Worm (Caenorhabditis elegans): ENCODE results near the gene F46E10.3.

F46E10.3 gene

ce11 chrV:6541875-6542274, 23.8 kb downstream of the F46E10.3 start:
- no peak for TF ChIP-seq unc-62 (GFP tag; optimal IDR thresholded peaks at IDR 0.05)

- TF ChIP-seq unc-62 (GFP tag; optimal IDR thresholded peaks at IDR 0.05): no peak
These were observed 26.9 kb downstream of the F46E10.3 start for ce11 chrV:6544999-6545398.

- no peak for TF ChIP-seq unc-62 (GFP tag; optimal IDR thresholded peaks at IDR 0.05)
These were observed 28.5 kb downstream of the F46E10.3 start, which contains the start of gene dre-1 for ce11 chrV:6546450-6547171. Gene dre-1 (minus strand): TSS chrV:6546500.

ce11 chrV:6548309-6548708, 30.2 kb downstream of the F46E10.3 start:
- no peak for TF ChIP-seq unc-62 (GFP tag; optimal IDR thresholded peaks at IDR 0.05)

- TF ChIP-seq unc-62 (GFP tag; optimal IDR thresholded peaks at IDR 0.05): no peak
These were observed 31.1 kb downstream of the F46E10.3 start, which contains the start of gene K04A8.20 for ce11 chrV:6549148-6549547. Gene K04A8.20 (plus strand): TSS chrV:6549448.

- TF ChIP-seq unc-62 (GFP tag; optimal IDR thresholded peaks at IDR 0.05): no peak
These were observed 31.8 kb downstream of the F46E10.3 start, which contains the start of gene lipl-4 for ce11 chrV:6549871-6550270. Gene lipl-4 (plus strand): TSS chrV:6550171.

- no peak for TF ChIP-seq unc-62 (GFP tag; optimal IDR thresholded peaks at IDR 0.05)
These were observed 33.8 kb downstream of the F46E10.3 start, which contains the start of gene twk-10 for ce11 chrV:6551707-6552390. Gene twk-10 (plus strand): TSS chrV:6552340.

ce11 chrV:6554308-6554707, 36.2 kb downstream of the F46E10.3 start, which contains the start of gene K04A8.19:
Gene K04A8.19 (minus strand): TSS chrV:6554408.
- no peak for TF ChIP-seq unc-62 (GFP tag; optimal IDR thresholded peaks at IDR 0.05)

ce11 chrV:6557035-6557434, 38.9 kb downstream of the F46E10.3 start, which contains the start of gene spp-27:
Gene spp-27 (minus strand): TSS chrV:6557135.
- TF ChIP-seq unc-62 (GFP tag; optimal IDR thresholded peaks at IDR 0.05): no peak

- TF ChIP-seq unc-62 (GFP tag; optimal IDR thresholded peaks at IDR 0.05): no peak
These were observed 40.0 kb downstream of the F46E10.3 start, which contains the start of gene spp-20 for ce11 chrV:6558103-6558502. Gene spp-20 (minus strand): TSS chrV:6558203.

ce11 chrV:6559105-6559504, 41.0 kb downstream of the F46E10.3 start, which contains the start of gene spp-26:
Gene spp-26 (minus strand): TSS chrV:6559205.
- TF ChIP-seq unc-62 (GFP tag; optimal IDR thresholded peaks at IDR 0.05): no peak

- TF ChIP-seq unc-62 (GFP tag; optimal IDR thresholded peaks at IDR 0.05): no peak
These were observed 41.5 kb downstream of the F46E10.3 start for ce11 chrV:6559585-6559984.

- TF ChIP-seq unc-62 (GFP tag; optimal IDR thresholded peaks at IDR 0.05): no peak
These were observed 43.5 kb downstream of the F46E10.3 start, which contains the start of gene spp-19 for ce11 chrV:6561592-6561991. Gene spp-19 (minus strand): TSS chrV:6561692.

ce11 chrV:6565851-6566386, 47.8 kb downstream of the F46E10.3 start, which contains the start of gene K04A8.1:
Gene K04A8.1 (plus strand): TSS chrV:6566336.
- TF ChIP-seq unc-62 (GFP tag; optimal IDR thresholded peaks at IDR 0.05): no peak
